Fruit fly (Drosophila melanogaster) S2 (cell line): ENCODE results near the gene CG17121.

ENCODE experiments used
- CG8478 ChIP-seq: fragments of >200 bp; optimal IDR thresholded peaks from 2 replicates; lab custom pipeline; 2018
- CTCF ChIP-seq, 2 experiments: fragments of >200 bp; optimal IDR thresholded peaks; 2 replicates each; lab custom pipeline; 2018

dm6 chr3R:23061209-23061608, 13.2 kb upstream of the CG17121 start, which contains the start of the genes sav and Ublcp1:
- TF ChIP-seq CTCF (optimal IDR thresholded peaks at IDR 0.05; lab: Kevin White, UChicago) (no peak), CG8478 (lab: Kevin White, UChicago) (no peak)
